Worm (Caenorhabditis elegans) whole organism, young adult: ENCODE results near the gene tag-275.

Experiments used
- B0261.1 ChIP-seq: sonication (generic microtip); optimal IDR thresholded peaks from 2 replicates; lab custom pipeline; 2016; ENCODE audit warnings: mild to moderate bottlenecking, missing genetic modification characterization, moderate library complexity, missing compliant biosample characterization
- T07F8.4 ChIP-seq: sonication (generic microtip); optimal IDR thresholded peaks from 2 replicates; lab custom pipeline; 2016; ENCODE audit warnings: mild to moderate bottlenecking, missing genetic modification characterization, moderate library complexity, missing compliant biosample characterization
- cebp-2 ChIP-seq: fragments of 200-800 bp; sonication (Bioruptor generic); IDR thresholded peaks from 2 replicates; pipeline ENCODE4 v1.3.6; 2022; ENCODE audit warnings: missing genetic modification characterization, missing compliant biosample characterization
- ets-4 ChIP-seq: fragments of 200-800 bp; sonication (Bioruptor generic); optimal IDR thresholded peaks from 2 replicates; lab custom pipeline; 2018; ENCODE audit warnings: mild to moderate bottlenecking, missing genetic modification characterization, missing compliant biosample characterization
- him-1 ChIP-seq: sonication (generic microtip); optimal IDR thresholded peaks from 2 replicates; lab custom pipeline; 2016; ENCODE audit warnings: missing genotype, missing genetic modification reagents, missing genetic modification characterization, missing compliant biosample characterization
- madf-3 ChIP-seq: fragments of 200-800 bp; sonication (Bioruptor generic); IDR thresholded peaks from 2 replicates; pipeline ENCODE4 v1.3.6; 2022; ENCODE audit warnings: missing genetic modification reagents, missing genetic modification characterization, missing compliant biosample characterization
- snpc-3.4 ChIP-seq: sonication (generic microtip); optimal IDR thresholded peaks from 2 replicates; lab custom pipeline; 2017; ENCODE audit warnings: missing genetic modification characterization, mild to moderate bottlenecking, missing compliant biosample characterization, antibody characterized with exemption, moderate library complexity, missing genotype, missing genetic modification reagents
- unc-62 ChIP-seq: fragments of 150-350 bp; optimal IDR thresholded peaks from 2 replicates; lab custom pipeline; 2014; ENCODE audit warnings: missing biosample characterization, missing genetic modification reagents, missing genetic modification characterization

ce11 chrX:6098420-6098819 is 51.9 kb downstream of the tag-275 start:
- TF ChIP-seq T07F8.4 (tag; lab: Kevin White, UChicago) (no peak), ets-4 (GFP tag; lab: Kevin White, UChicago) (no peak), B0261.1 (tag; lab: Kevin White, UChicago) (no peak), madf-3 (GFP tag; lab: Robert Waterston, UW) (no peak), cebp-2 (GFP tag; lab: Robert Waterston, UW) (no peak), him-1 (tag; lab: Kevin White, UChicago) (no peak), unc-62 (GFP tag; lab: Kevin White, UChicago) (peak; percentile 53), snpc-3.4 (tag; lab: Kevin White, UChicago) (no peak)
